Fruit fly (Drosophila melanogaster): ENCODE data around the gene CG5892.

DNA sequence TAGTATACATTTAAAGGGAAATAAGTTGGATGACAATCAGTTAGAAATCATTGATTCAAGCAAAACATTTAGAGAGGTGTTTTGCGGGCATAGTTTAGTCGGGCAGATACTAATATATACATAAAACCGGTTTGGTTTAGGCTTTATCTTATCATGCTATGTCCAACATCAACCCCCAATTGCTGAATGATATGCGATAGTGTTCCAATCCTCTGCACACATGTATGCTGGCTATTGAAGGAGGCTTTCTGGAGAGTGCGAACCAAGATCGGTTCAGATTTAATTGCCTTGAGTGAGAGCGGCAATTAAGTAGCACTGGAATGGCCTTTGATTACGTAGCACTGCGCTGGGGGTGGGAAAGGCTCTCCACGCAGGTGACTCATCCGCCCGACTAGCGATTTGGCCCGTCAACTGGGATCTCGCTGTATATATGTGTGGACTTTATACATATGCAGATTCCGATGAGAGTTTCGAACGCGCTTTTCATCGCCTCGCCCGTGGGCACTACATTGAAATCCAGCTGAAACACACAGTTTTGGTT is 25.6 kb downstream of the CG5892 start:
- TF ChIP-seq CG8478 (optimal IDR thresholded peaks at IDR 0.05) (no peak), usp (GFP tag; optimal IDR thresholded peaks at IDR 0.05) (no peak), psq (optimal IDR thresholded peaks at IDR 0.05) (no peak), pan (optimal IDR thresholded peaks at IDR 0.05) (no peak), EcR (GFP tag; optimal IDR thresholded peaks at IDR 0.05) (no peak), Dll (optimal IDR thresholded peaks at IDR 0.05) (no peak)

Data from whole organism.